Worm (Caenorhabditis elegans) whole organism, mixed stage, embryonic: ENCODE measurements around the gene C15F1.2.
"Not testable (repeated sequence)": the region's sequence is repeated elsewhere in the genome, so short reads cannot be mapped to it uniquely, and the experiment has no call there.

Experiments used
- M03D4.4 ChIP-seq: sonication (generic microtip); optimal IDR thresholded peaks from 2 replicates; lab custom pipeline; 2017; ENCODE audit warnings: mild to moderate bottlenecking, missing genetic modification characterization, missing compliant biosample characterization
- bed-3 ChIP-seq: fragments of 200-800 bp; sonication (Bioruptor generic); optimal IDR thresholded peaks from 3 replicates; lab custom pipeline; 2018; ENCODE audit warnings: mild to moderate bottlenecking, missing genetic modification characterization, moderate library complexity, missing compliant biosample characterization
- blmp-1 ChIP-seq: fragments of 150-350 bp; optimal IDR thresholded peaks from 2 replicates; lab custom pipeline; 2014; ENCODE audit warnings: missing biosample characterization, missing genetic modification characterization
- ceh-39 ChIP-seq: fragments of 150-350 bp; optimal IDR thresholded peaks from 2 replicates; lab custom pipeline; 2014; ENCODE audit warnings: missing biosample characterization, missing genetic modification characterization
- ceh-43 ChIP-seq: fragments of 200-800 bp; sonication (Bioruptor generic); optimal IDR thresholded peaks from 2 replicates; lab custom pipeline; 2018; ENCODE audit warnings: mild to moderate bottlenecking, missing genetic modification characterization, moderate library complexity, missing compliant biosample characterization
- ceh-83 ChIP-seq: fragments of 200-800 bp; sonication (Bioruptor generic); optimal IDR thresholded peaks from 2 replicates; lab custom pipeline; 2018; ENCODE audit warnings: mild to moderate bottlenecking, missing genetic modification characterization, missing compliant biosample characterization
- ces-1 ChIP-seq: fragments of 150-350 bp; optimal IDR thresholded peaks from 2 replicates; lab custom pipeline; 2014; ENCODE audit warnings: missing biosample characterization, missing genetic modification reagents, missing genetic modification characterization
- drap-1 ChIP-seq: fragments of 200-800 bp; sonication (Bioruptor generic); optimal IDR thresholded peaks from 3 replicates; lab custom pipeline; 2018; ENCODE audit warnings: mild to moderate bottlenecking, missing genetic modification characterization, missing compliant biosample characterization
- elt-1 ChIP-seq: sonication (generic microtip); optimal IDR thresholded peaks from 2 replicates; lab custom pipeline; 2017; ENCODE audit warnings: missing genetic modification characterization, mild to moderate bottlenecking, missing compliant biosample characterization, antibody characterized with exemption, moderate library complexity, borderline replicate concordance; ENCODE audit not compliant: insufficient read depth
- ham-2 ChIP-seq: fragments of 200-800 bp; sonication (Bioruptor generic); optimal IDR thresholded peaks from 2 replicates; lab custom pipeline; 2018; ENCODE audit warnings: mild to moderate bottlenecking, missing genetic modification characterization, missing compliant biosample characterization
- hlh-1 ChIP-seq: fragments of 150-350 bp; optimal IDR thresholded peaks from 2 replicates; lab custom pipeline; 2014; ENCODE audit warnings: missing biosample characterization, missing genetic modification reagents, missing genetic modification characterization
- lin-13 ChIP-seq: fragments of 150-350 bp; optimal IDR thresholded peaks from 2 replicates; lab custom pipeline; 2014; ENCODE audit warnings: missing biosample characterization, missing genetic modification characterization
- lin-32 ChIP-seq: fragments of 200-800 bp; sonication (Bioruptor generic); optimal IDR thresholded peaks from 2 replicates; lab custom pipeline; 2018; ENCODE audit warnings: mild to moderate bottlenecking, missing genetic modification characterization, missing compliant biosample characterization
- lsy-2 ChIP-seq: fragments of 150-350 bp; optimal IDR thresholded peaks from 2 replicates; lab custom pipeline; 2014; ENCODE audit warnings: missing biosample characterization, missing genetic modification characterization
- mab-5 ChIP-seq: fragments of 150-350 bp; optimal IDR thresholded peaks from 2 replicates; lab custom pipeline; 2014; ENCODE audit warnings: missing biosample characterization, missing genetic modification characterization
- mep-1 ChIP-seq: fragments of 150-350 bp; optimal IDR thresholded peaks from 2 replicates; lab custom pipeline; 2017; ENCODE audit warnings: missing biosample characterization, missing genetic modification reagents, missing genetic modification characterization, inconsistent platforms
- mls-2 ChIP-seq: sonication (generic microtip); optimal IDR thresholded peaks from 2 replicates; lab custom pipeline; 2016; ENCODE audit warnings: mild to moderate bottlenecking, missing genetic modification characterization, moderate library complexity, missing compliant biosample characterization
- nhr-12 ChIP-seq: fragments of 150-350 bp; optimal IDR thresholded peaks from 2 replicates; lab custom pipeline; 2014; ENCODE audit warnings: missing biosample characterization, missing genetic modification characterization
- nhr-2 ChIP-seq: fragments of 150-350 bp; optimal IDR thresholded peaks from 2 replicates; lab custom pipeline; 2014; ENCODE audit warnings: missing biosample characterization, missing genetic modification characterization
- nhr-237 ChIP-seq: fragments of 150-350 bp; optimal IDR thresholded peaks from 2 replicates; lab custom pipeline; 2014; ENCODE audit warnings: missing biosample characterization, missing genetic modification characterization
- nhr-28 ChIP-seq: fragments of 150-350 bp; optimal IDR thresholded peaks from 2 replicates; lab custom pipeline; 2014; ENCODE audit warnings: missing biosample characterization, missing genetic modification characterization
- nhr-76 ChIP-seq: sonication (generic microtip); optimal IDR thresholded peaks from 2 replicates; lab custom pipeline; 2017; ENCODE audit warnings: missing biosample characterization, missing genetic modification characterization
- pha-4 ChIP-seq: fragments of 150-350 bp; optimal IDR thresholded peaks from 2 replicates; lab custom pipeline; 2018; ENCODE audit warnings: missing biosample characterization, missing genetic modification reagents, missing genetic modification characterization
- sem-2 ChIP-seq: fragments of 200-800 bp; sonication (Bioruptor generic); optimal IDR thresholded peaks from 2 replicates; lab custom pipeline; 2018; ENCODE audit warnings: mild to moderate bottlenecking, missing genetic modification characterization, missing compliant biosample characterization
- snpc-4 ChIP-seq: fragments of 150-350 bp; optimal IDR thresholded peaks from 2 replicates; lab custom pipeline; 2014; ENCODE audit warnings: missing biosample characterization, missing genetic modification characterization
- unc-120 ChIP-seq: sonication (generic microtip); optimal IDR thresholded peaks from 2 replicates; lab custom pipeline; 2017; ENCODE audit warnings: missing genetic modification characterization, missing compliant biosample characterization; ENCODE audit not compliant: poor library complexity, severe bottlenecking
- unc-39 ChIP-seq: fragments of 150-350 bp; optimal IDR thresholded peaks from 2 replicates; lab custom pipeline; 2014; ENCODE audit warnings: missing biosample characterization, missing genetic modification characterization
- ztf-11 ChIP-seq: fragments of 150-350 bp; optimal IDR thresholded peaks from 2 replicates; lab custom pipeline; 2014; ENCODE audit warnings: missing biosample characterization, missing genetic modification characterization

The C15F1.2 gene

ce11 chrII:6970515-6970914 lies 9.2 kb upstream of the C15F1.2 start, which contains the start of gene C15F1.5:
Gene C15F1.5, minus strand, starts transcription at chrII:6970615.
- no peak for TF ChIP-seq ham-2 (GFP tag; lab: Kevin White, UChicago)

DNA sequence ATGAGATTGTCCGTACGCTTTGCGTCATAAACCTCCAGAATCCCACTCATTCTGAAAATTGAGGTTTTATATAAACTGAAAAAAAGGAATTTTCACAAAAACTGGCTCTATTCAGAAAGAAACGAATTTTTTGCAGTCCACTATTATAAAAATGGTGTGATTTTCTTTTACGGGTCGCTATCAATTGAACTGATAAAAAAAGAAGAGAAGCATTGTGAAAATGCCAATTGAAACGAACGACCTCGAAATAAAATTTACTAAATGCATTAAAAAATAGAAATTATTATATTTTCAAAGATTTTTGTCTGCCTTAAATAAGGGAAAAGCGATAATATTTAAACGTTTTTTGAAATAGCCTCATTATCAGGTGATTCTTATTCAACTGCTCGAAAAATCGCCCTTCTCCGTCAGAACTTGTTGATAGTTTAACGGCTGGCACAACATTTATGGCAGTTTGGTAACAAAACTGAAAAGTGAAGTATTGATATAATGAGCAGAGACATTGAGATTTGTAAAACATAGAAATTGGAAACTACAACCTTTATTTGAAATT lies 7.5 kb upstream of the C15F1.2 start, which contains the start of gene art-1:
Gene art-1, minus strand, starts transcription at position 51 of the 553 bp plus-strand sequence.
- no peak for TF ChIP-seq ceh-83 (GFP tag; lab: Kevin White, UChicago)
- no peak for TF ChIP-seq elt-1 (tag; lab: Kevin White, UChicago)

DNA sequence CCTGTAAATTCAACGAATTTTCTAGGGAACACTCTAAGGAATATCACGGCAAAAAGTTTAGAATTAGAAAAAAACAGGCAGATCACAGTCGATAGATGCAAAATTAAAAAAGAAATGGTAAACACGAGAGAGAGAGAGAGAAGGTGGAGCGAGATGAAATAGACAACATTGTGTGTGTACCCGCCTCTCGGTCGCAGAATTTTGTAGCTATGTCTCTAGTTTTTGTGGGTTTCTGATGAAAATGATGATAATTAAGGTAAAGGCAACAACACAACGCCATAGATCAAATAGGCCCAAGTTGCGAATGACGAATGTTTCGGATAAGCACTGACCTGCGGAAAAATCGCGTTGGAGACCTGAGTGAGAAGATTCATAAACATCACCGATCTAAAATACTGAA lies 6.3 kb upstream of the C15F1.2 start, which contains the start of gene sod-1:
Gene sod-1, minus strand, starts transcription at position 387 of the 400 bp plus-strand sequence.
- TF ChIP-seq nhr-28 (tag; lab: Kevin White, UChicago) (no peak), unc-39 (no peak), unc-120 (tag; lab: Kevin White, UChicago) (no peak), elt-1 (tag; lab: Kevin White, UChicago) (no peak), sem-2 (no peak), lsy-2 (tag; lab: Kevin White, UChicago) (no peak), nhr-12 (tag; lab: Kevin White, UChicago) (no peak), mls-2 (tag; lab: Kevin White, UChicago) (no peak), drap-1 (GFP tag; lab: Kevin White, UChicago) (no peak), ceh-43 (no peak)

ce11 chrII:6974011-6974410 lies 5.7 kb upstream of the C15F1.2 start:
- TF ChIP-seq ceh-39 (tag; lab: Kevin White, UChicago), result peak; percentile 14
- TF ChIP-seq elt-1 (tag; lab: Kevin White, UChicago), result no peak
- TF ChIP-seq lin-32 (GFP tag; lab: Kevin White, UChicago), result no peak
- no peak for TF ChIP-seq nhr-12 (tag; lab: Kevin White, UChicago)
- TF ChIP-seq lsy-2 (tag; lab: Kevin White, UChicago), result peak; percentile 68
- peak; percentile 50 for TF ChIP-seq pha-4 (tag; lab: Kevin White, UChicago)
- TF ChIP-seq nhr-237 (tag; lab: Kevin White, UChicago), result peak; percentile 40
- peak; percentile 50 for TF ChIP-seq ces-1 (GFP tag; lab: Kevin White, UChicago)
- no peak for TF ChIP-seq blmp-1 (tag; lab: Kevin White, UChicago)
- peak; percentile 26 for TF ChIP-seq mep-1 (tag; lab: Kevin White, UChicago)
- peak; percentile 17 for TF ChIP-seq lin-13 (tag; lab: Kevin White, UChicago)
- TF ChIP-seq, all 35 proteins: peak for 7

DNA sequence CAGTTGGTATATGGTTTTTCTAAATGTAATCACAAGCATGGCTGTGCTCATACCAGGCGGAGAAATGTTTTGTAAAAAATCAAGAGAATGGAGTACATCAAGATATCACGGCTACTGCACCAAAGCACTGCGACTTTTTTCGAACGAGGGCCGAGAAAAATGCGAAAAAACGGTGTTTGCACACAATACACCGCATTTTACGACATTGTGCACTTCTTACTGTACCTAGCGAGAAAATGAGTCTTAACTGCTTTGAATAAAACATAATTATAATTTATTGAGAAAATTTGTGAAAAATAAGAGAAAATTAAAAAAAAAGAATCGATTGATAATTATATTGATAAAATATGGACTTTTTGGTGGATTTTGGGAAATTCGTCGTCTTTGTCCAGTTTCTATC lies 4.0 kb upstream of the C15F1.2 start:
- TF ChIP-seq bed-3 (no peak), M03D4.4 (tag; lab: Kevin White, UChicago) (no peak), nhr-2 (tag; lab: Kevin White, UChicago) (no peak), hlh-1 (no peak), lin-13 (tag; lab: Kevin White, UChicago) (no peak), unc-120 (tag; lab: Kevin White, UChicago) (no peak), lsy-2 (tag; lab: Kevin White, UChicago) (peak; percentile 82), mep-1 (tag; lab: Kevin White, UChicago) (peak; percentile 3), ztf-11 (tag; lab: Kevin White, UChicago) (no peak), nhr-237 (tag; lab: Kevin White, UChicago) (no peak), mab-5 (tag; lab: Kevin White, UChicago) (no peak), blmp-1 (tag; lab: Kevin White, UChicago) (no peak), snpc-4 (tag; lab: Kevin White, UChicago) (no peak)

DNA sequence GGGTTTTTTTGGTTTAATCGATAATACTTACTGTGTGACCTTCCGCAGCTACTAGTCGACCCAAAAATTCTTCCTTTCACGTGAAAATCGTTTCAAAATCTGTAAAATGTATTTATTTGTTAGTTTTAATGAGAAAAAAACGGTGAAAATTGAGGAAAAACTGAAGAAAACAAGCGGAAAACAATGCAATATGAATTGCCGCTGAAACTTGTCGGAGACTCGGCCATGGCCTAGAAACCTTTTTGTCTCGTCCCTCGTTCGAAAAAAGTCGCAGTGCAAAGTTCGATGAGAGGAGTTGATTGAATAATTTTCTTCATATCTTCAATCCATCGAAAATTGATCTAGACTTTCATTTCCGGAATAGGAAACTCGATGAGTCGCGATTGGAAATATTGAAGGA lies 2.0 kb upstream of the C15F1.2 start, which contains the start of gene C15F1.8:
Gene C15F1.8, minus strand, starts transcription at position 101 of the 400 bp plus-strand sequence.
- not testable (repeated sequence) for TF ChIP-seq pha-4, nhr-76, nhr-237 (tag; lab: Kevin White, UChicago)
